Fruit fly (Drosophila melanogaster) whole organism, adult: Measurements from ENCODE around the gene APC7.

Experiments
- CG12768 ChIP-seq: fragments of 200-800 bp; sonication (Bioruptor generic); optimal IDR thresholded peaks from 2 replicates; lab custom pipeline; 2017; ENCODE audit warnings: missing biosample characterization, missing genetic modification characterization, mild to moderate bottlenecking, moderate library complexity, missing genetic modification reagents
- CG1620 ChIP-seq: fragments of 200-800 bp; sonication (Bioruptor generic); optimal IDR thresholded peaks from 2 replicates; lab custom pipeline; 2016; ENCODE audit warnings: missing biosample characterization, missing genetic modification characterization
- CG7045 ChIP-seq: fragments of 200-800 bp; sonication (Bioruptor generic); optimal IDR thresholded peaks from 2 replicates; lab custom pipeline; 2017; ENCODE audit warnings: missing biosample characterization, mild to moderate bottlenecking, missing genetic modification characterization
- kay ChIP-seq: fragments of 200-800 bp; sonication (Bioruptor generic); peaks from one replicate; lab custom pipeline; 2016; ENCODE audit warnings: missing biosample characterization, missing genetic modification characterization, borderline replicate concordance

APC7 gene

dm6 chrX:6646846-6647245, 50.0 kb downstream of the APC7 start:
- TF ChIP-seq CG7045 (no peak), CG12768 (GFP tag; lab: Kevin White, UChicago) (no peak), CG1620 (no peak), kay (GFP tag; lab: Kevin White, UChicago) (no peak)
